Fruit fly (Drosophila melanogaster) Kc167 (cell line): ENCODE data around the gene PGRP-SB1.

Source experiments
- Myc ChIP-seq: fragments of >200 bp; optimal IDR thresholded peaks from 2 replicates; lab custom pipeline; 2017; ENCODE audit warnings: missing external identifiers
- ttk ChIP-seq: sonication (Bioruptor generic); optimal IDR thresholded peaks from 2 replicates; lab custom pipeline; 2017; ENCODE audit warnings: missing external identifiers

DNA sequence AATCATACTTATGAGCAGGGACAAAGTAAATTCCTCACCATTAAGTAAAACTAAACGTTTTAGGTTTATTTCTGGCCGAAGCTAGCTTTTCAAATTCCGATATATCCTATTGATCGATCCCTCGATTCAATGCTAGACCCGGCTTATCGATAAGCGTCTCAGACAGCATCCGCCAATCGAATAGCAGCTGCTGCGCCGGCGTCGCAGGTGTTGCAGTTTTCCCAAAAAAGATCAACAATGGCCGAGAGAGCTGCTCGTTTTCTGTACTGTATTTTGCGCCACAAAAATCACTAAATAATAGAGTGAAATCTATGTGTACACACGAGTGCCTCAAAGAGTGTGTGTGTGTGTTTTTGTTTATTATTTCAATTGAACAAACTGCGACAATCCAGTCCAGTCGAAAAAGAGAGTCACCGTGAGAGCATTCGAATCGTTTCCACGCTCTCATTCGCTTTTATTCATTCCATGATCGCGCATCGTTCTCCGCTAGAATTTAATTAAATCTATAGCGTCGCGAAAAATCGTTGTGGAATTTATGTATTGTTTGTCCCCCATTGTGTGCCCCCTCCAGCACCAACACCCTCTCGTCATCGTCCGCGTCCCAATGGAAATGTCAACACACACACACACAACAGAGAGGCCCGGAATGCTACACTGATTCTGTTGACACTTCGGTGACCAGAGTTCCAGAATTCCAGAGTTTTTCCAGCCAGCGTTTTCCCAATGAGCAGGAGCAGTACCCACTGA is 14.2 kb downstream of the PGRP-SB1 start:
- TF ChIP-seq Myc (lab: Kevin White, UChicago) (no peak), ttk (no peak)
